Fruit fly (Drosophila melanogaster) whole organism: ENCODE measurements around the gene CG4743.

Experiments used
- CG8478 ChIP-seq: fragments of >200 bp; optimal IDR thresholded peaks from 2 replicates; lab custom pipeline; 2018; ENCODE audit warnings: inconsistent platforms
- Dll ChIP-seq: fragments of >200 bp; optimal IDR thresholded peaks from 2 replicates; lab custom pipeline; 2017
- EcR ChIP-seq, 2 experiments: fragments of >200 bp; optimal IDR thresholded peaks; 2 replicates each; lab custom pipeline; 2017; ENCODE audit warnings: missing biosample characterization in 2 of 2, missing genetic modification characterization in 2 of 2, missing genetic modification reagents in 2 of 2
- pan ChIP-seq: fragments of >200 bp; optimal IDR thresholded peaks from 2 replicates; lab custom pipeline; 2017
- psq ChIP-seq: fragments of >200 bp; optimal IDR thresholded peaks from 2 replicates; lab custom pipeline; 2017
- usp ChIP-seq: fragments of >200 bp; optimal IDR thresholded peaks from 2 replicates; lab custom pipeline; 2017; ENCODE audit warnings: missing biosample characterization, missing genetic modification characterization, mixed read lengths

CG4743 gene

DNA sequence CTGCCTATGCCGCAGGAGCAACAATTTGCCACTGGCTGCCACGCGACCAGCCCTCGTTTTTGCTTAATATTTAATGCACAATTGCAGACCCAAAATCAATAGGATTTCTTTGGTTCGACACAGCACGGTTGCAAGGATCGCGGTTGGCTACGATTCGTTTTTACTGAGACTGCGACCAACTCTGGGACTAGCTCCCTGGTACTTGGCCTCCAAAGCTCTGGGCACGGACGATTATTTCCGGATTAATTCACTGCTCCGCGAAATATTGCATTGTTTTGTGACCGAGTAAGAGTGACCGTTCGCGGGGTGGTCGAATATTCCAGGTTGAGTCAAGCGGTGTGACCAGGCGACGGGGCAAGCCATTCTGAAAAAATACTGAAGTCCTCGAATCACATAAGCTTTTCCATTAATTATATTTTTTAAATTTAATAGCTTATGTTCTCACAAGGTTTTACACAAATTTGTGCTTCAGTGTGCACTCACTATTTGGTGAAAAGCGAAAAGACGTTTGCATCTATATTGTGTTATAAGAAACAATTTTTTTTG is 19.3 kb downstream of the CG4743 start, which contains the start of gene Tnks:
Tnks (minus strand) TSS at position 302 of the 546 bp plus-strand sequence.
- TF ChIP-seq psq (lab: Kevin White, UChicago) (no peak), CG8478 (lab: Kevin White, UChicago) (no peak), pan (lab: Kevin White, UChicago) (no peak), Dll (lab: Kevin White, UChicago) (no peak), EcR (GFP tag; optimal IDR thresholded peaks at IDR 0.05; lab: Kevin White, UChicago) (no peak), usp (GFP tag; lab: Kevin White, UChicago) (no peak)

DNA sequence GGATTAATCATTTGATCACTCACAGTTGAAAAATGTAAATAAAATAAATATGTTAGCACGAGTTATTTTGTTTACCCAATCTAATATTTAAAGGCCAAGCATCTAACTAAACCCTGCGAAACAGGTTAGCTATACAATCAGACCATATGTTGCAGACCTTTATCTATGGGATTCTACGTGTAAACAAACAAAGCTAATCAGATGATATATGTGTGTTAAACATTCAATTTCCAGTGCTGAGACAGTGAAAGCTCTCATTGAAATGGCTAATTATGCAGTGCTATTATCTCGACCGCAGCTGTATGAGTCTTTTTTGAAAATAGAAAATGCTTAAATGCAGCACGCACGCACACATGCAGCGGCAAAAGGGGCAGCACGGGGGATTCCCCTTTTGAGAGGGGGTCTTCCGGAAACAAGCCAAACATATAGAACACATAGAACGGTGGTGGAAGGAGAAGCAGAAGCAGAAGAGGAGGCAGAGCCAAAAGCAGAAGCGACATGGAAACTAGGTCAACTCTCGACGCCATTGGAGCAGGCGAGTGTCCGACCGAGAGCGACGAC is 20.4 kb downstream of the CG4743 start:
- no peak for TF ChIP-seq psq (lab: Kevin White, UChicago)
- no peak for TF ChIP-seq pan (lab: Kevin White, UChicago)
- TF ChIP-seq Dll (lab: Kevin White, UChicago) = no peak
- no peak for TF ChIP-seq CG8478 (lab: Kevin White, UChicago)

DNA sequence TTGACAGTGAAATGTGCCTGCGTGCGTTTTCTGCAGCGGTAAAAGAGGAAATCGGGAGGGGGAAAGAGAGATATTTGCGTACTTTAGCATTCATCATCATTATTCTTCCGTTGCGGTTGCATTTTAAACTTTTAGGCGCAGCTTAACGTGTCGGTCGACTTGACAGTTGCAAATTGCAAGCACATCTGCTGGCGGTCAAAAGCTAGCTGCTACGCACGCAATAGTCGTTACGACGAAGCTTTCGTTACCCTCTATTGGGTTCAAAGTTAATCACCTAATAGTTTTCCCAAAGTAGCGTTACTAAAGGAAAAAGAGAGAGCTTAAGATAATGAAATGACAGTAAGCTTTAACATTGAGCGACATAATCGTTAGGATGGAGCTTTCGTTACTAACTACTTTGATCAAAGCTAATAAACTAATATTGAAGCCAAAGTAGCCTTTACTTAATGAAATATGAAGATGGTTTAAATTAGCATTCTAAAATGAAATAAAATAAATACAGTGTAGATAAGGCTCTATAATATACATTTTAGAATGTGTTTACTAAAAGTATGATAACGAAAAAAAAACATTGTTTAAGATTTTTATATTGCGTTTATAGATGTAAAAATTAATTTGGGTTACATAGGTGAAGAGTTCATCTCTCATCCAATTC is 28.2 kb downstream of the CG4743 start:
- TF ChIP-seq pan (lab: Kevin White, UChicago) (no peak), psq (lab: Kevin White, UChicago) (no peak), EcR (GFP tag; optimal IDR thresholded peaks at IDR 0.05; lab: Kevin White, UChicago) (no peak), Dll (lab: Kevin White, UChicago) (no peak), CG8478 (lab: Kevin White, UChicago) (no peak), usp (GFP tag; lab: Kevin White, UChicago) (no peak)

DNA sequence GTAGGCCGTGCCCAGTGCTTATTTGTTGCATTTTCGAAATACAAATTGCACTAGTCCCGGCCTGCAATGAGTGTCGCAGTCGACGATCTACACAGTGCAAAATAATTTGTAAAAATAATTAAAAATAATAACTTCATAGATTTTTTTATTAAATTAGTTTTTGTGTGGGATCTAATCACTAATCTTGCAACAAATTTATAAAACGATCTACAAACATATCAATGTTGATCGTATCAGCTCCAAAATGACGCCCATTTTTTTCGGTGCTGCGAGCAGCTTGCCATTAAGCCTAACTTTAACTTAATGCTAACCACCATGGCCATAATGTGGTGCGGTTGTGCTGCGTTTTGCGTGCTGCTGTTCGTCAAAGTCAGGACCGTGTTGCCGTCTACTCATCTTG is 28.9 kb downstream of the CG4743 start:
- TF ChIP-seq Dll (lab: Kevin White, UChicago) = no peak
- no peak for TF ChIP-seq psq (lab: Kevin White, UChicago)
- TF ChIP-seq EcR (GFP tag; optimal IDR thresholded peaks at IDR 0.05; lab: Kevin White, UChicago) = no peak
- no peak for TF ChIP-seq CG8478 (lab: Kevin White, UChicago)
- TF ChIP-seq pan (lab: Kevin White, UChicago) = no peak
- no peak for TF ChIP-seq usp (GFP tag; lab: Kevin White, UChicago)

DNA sequence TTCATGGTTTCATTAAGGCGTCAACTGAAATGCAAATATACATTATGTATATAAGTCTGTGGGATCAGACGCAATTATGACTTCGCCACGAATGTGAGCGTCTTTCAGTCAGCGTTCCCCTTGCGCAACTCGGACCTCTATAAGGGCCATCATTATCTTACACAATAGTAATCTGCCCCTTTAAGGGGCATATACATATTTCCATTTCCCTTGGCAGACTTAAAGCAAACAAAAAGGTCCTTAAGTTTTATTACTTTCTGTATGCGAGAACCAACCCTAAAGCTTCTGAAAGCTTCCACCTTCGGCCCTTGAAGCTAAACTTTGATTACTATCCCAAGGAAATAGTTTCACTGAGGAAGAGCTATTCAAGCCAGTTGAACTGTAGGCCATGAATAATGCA is 29.9 kb downstream of the CG4743 start:
- TF ChIP-seq pan (lab: Kevin White, UChicago) (no peak), psq (lab: Kevin White, UChicago) (no peak), CG8478 (lab: Kevin White, UChicago) (no peak), usp (GFP tag; lab: Kevin White, UChicago) (no peak), EcR (GFP tag; optimal IDR thresholded peaks at IDR 0.05; lab: Kevin White, UChicago) (no peak), Dll (lab: Kevin White, UChicago) (no peak)

DNA sequence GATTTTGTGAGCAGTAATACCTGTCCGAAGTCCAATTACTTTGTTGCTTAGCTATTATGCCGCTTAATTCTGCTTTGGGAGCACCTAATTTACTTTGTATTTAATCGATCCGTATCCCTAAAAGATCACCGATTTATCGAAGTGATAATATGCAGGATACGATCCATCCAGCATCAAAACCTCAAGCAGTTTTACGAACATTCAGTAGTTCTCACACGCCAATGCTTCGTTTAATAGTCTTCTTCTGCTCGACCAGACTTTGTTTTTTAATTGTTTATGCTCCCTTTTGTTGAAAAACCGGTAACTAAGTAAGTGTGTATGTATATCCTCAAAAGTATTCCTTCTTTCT is 32.1 kb downstream of the CG4743 start:
- no peak for TF ChIP-seq usp (GFP tag; lab: Kevin White, UChicago)
- TF ChIP-seq Dll (lab: Kevin White, UChicago) = no peak

DNA sequence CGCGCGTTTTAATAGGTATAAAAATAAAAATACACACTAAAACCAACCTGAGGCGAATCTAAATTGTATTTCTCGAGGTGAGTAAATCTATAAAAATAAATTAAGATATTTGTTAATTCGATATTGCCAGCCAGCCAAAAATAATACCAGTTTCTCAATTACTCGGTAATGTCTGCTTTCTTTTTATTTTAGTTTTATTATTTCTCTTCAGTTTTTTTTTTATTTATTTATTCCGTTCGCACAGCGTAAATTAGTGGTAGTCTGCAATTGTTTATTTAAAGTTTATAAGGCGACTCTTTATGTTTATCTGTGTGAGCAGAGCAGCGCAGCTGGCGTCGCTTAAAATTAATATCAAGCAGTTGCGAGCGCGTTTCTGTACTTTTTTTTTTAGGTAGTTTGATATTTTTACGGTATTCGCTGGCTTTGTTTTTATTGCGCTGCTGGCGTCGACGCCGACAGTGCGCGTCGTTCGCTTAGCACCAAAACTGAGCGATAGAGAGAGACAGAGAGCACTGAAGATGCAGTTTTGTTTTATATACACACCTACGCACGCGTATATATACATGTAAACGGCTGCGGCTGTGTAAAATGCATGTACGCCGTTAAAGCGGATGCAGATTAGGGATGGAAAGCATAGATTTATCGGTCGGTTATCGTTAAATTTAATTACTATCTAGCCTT is 32.6 kb downstream of the CG4743 start:
- TF ChIP-seq psq (lab: Kevin White, UChicago) (no peak), Dll (lab: Kevin White, UChicago) (no peak), pan (lab: Kevin White, UChicago) (no peak), CG8478 (lab: Kevin White, UChicago) (no peak), usp (GFP tag; lab: Kevin White, UChicago) (no peak), EcR (GFP tag; optimal IDR thresholded peaks at IDR 0.05; lab: Kevin White, UChicago) (no peak)

DNA sequence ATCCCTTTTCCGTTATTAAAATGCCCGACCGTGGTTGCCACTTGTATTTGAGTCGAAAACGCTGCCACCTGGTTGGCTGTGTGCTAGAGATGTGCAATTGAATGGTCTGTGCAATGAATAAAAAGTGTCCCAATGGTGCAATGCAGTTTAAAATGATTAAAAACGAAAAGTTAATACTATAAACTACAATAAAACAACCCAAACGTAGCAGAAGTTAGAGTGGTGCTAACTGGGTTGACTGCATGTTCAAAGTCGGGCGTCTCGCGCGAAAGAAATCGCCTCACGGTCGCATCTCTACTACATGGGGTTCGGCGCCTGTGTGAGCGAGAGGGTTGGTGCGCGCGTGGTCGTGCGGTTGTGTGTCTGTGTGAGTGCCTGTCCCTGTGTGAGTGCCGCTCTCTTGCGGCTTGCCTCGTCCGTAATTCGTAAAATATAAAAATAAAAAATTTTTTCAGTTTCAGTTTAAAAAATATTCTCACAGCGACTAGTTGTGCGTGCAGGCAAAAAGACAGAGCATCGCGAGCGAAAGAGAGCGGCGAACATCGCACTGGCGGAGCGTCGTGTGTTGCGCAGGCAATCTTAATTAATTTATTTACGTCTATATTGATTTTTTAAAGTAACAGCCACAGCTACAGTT is 33.4 kb downstream of the CG4743 start:
- no peak for TF ChIP-seq usp (GFP tag; lab: Kevin White, UChicago)
- TF ChIP-seq CG8478 (lab: Kevin White, UChicago) = peak; percentile 6

DNA sequence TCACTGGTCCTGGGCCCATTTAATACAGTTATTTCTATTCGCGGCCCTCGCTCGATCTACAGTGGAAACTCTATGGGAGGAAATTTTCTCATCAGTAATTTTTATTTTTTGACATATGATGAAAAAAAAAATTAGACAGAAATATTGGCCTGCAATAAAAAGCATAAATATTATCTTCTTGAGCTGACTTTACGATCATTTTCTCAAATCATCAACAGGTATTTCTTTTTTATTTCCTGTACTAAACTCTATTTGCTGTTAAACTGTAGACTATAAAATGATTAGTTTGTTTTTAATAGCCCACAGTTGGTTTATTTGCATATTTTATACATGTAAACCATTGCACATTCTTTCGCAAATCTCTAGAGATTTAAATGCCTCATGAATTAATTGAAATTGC is 36.2 kb downstream of the CG4743 start:
- TF ChIP-seq pan (lab: Kevin White, UChicago) (no peak), psq (lab: Kevin White, UChicago) (no peak), EcR (GFP tag; optimal IDR thresholded peaks at IDR 0.05; lab: Kevin White, UChicago) (no peak), Dll (lab: Kevin White, UChicago) (no peak)

DNA sequence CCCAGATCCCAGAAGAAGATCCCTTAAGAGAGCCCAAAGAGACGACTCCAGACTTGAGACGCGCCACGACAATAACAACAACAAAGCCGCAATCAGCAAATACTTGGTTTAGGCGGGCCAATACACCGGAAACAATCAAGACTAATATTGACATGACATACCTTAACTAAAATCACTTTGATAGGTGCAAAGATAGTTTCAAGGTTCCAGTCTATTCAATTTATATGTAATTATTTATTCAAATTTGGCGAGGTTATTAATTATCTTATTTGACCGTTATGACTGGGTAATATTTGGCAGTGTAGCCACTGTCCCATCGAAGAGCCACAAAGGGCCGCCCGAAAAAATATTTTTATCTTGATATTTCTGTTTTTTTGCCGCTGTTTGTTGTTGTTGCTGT is 39.9 kb downstream of the CG4743 start:
- TF ChIP-seq usp (GFP tag; lab: Kevin White, UChicago) (no peak), EcR (GFP tag; optimal IDR thresholded peaks at IDR 0.05; lab: Kevin White, UChicago) (no peak), Dll (lab: Kevin White, UChicago) (no peak), CG8478 (lab: Kevin White, UChicago) (no peak), psq (lab: Kevin White, UChicago) (no peak), pan (lab: Kevin White, UChicago) (no peak)

DNA sequence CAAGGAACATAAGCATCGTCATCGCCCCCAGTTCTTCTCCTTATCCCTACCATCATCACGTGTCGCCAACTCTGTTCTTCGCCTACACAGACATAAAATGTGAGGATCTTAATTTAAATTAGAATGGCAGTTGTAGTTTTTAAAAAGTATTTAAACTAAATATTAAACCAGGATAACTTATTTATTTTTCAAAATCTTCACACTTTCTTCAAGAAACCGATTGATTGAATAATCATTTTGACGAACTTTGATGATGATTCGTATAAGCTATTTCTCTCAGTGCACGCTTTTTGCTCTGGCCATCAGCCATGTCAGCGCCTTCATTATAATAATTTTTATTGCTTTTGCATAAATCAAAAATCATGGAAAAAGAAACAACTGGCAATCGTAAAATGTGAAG is 41.4 kb downstream of the CG4743 start:
- TF ChIP-seq EcR (GFP tag; optimal IDR thresholded peaks at IDR 0.05; lab: Kevin White, UChicago) = no peak
- TF ChIP-seq CG8478 (lab: Kevin White, UChicago) = no peak
- TF ChIP-seq usp (GFP tag; lab: Kevin White, UChicago) = no peak
- TF ChIP-seq psq (lab: Kevin White, UChicago) = no peak
- no peak for TF ChIP-seq pan (lab: Kevin White, UChicago)
- no peak for TF ChIP-seq Dll (lab: Kevin White, UChicago)
